Fruit fly (Drosophila melanogaster) whole organism, pupa: ENCODE results near the gene CG16953.

Experiments
- EcR ChIP-seq: fragments of 200-800 bp; sonication (Bioruptor generic); optimal IDR thresholded peaks from 3 replicates; lab custom pipeline; 2019; ENCODE audit warnings: missing biosample characterization, missing genetic modification characterization, mild to moderate bottlenecking, moderate library complexity, missing genetic modification reagents
- Pif1A ChIP-seq: fragments of 200-800 bp; sonication (Bioruptor generic); optimal IDR thresholded peaks from 3 replicates; lab custom pipeline; 2016; ENCODE audit warnings: missing biosample characterization, missing genetic modification characterization
- gl ChIP-seq: fragments of 200-800 bp; sonication (Bioruptor generic); optimal IDR thresholded peaks from 2 replicates; lab custom pipeline; 2018; ENCODE audit warnings: missing biosample characterization, mild to moderate bottlenecking, missing genetic modification characterization

DNA sequence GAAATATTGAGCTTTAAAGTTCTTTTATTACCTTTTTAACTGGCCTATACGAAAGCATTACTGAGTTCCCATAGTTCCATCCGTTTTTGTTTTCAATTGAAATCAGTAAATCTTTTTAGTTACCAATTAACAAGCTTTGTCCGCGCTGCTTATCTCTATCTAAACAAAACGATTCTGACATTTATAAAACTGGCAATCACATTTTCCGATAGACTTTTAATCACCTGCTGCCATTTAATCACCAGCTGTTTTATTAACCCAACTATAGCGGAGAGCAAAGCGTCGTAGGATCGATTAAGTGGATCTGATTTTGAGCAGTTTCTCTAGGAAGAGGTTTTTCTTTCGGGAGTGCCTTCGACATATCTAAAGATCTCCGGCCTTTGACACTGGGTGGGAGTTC, 17.0 kb upstream of the CG16953 start:
- no peak for TF ChIP-seq EcR (GFP tag; lab: Kevin White, UChicago)
- no peak for TF ChIP-seq Pif1A (GFP tag; lab: Kevin White, UChicago)
- TF ChIP-seq gl (tag; lab: Kevin White, UChicago): no peak
